Worm (Caenorhabditis elegans): ENCODE results near the gene F49F1.18.
A peak's percentile ranks its signal among the peaks of the same experiment; 100 is the strongest.

DNA sequence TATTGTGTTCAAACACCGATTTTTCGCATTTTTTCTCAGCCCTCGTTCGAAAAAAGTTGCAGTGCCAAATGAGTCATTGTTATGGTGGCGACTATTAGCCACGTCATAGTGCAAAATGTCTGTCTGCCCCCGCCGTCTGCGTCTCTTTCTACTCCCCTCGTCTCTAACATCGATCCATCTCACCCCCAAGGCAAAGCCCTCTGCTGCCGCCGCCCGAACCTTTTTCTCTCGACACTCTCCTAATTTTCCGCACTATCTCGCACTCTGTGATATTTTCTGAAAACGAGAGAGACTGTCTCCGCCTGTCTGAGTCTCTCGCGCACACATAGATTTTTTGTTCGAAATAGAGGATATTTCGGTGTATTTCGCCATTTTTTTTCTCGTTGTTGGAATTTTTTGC, 47.1 kb downstream of the F49F1.18 start:
- TF ChIP-seq efl-1 (optimal IDR thresholded peaks at IDR 0.05) (peak; percentile 75 to 85), efl-1 (GFP tag; optimal IDR thresholded peaks at IDR 0.05 in 1 of 2) (peak; percentile 35 to 94), ama-1 (optimal IDR thresholded peaks at IDR 0.05) (no peak), dpl-1 (GFP tag; optimal IDR thresholded peaks at IDR 0.05) (peak; percentile 21 to 58 (median 55))

Data from whole organism, L1 larva.